Worm (Caenorhabditis elegans): Measurements from ENCODE around the gene sul-1.

Gene sul-1

DNA sequence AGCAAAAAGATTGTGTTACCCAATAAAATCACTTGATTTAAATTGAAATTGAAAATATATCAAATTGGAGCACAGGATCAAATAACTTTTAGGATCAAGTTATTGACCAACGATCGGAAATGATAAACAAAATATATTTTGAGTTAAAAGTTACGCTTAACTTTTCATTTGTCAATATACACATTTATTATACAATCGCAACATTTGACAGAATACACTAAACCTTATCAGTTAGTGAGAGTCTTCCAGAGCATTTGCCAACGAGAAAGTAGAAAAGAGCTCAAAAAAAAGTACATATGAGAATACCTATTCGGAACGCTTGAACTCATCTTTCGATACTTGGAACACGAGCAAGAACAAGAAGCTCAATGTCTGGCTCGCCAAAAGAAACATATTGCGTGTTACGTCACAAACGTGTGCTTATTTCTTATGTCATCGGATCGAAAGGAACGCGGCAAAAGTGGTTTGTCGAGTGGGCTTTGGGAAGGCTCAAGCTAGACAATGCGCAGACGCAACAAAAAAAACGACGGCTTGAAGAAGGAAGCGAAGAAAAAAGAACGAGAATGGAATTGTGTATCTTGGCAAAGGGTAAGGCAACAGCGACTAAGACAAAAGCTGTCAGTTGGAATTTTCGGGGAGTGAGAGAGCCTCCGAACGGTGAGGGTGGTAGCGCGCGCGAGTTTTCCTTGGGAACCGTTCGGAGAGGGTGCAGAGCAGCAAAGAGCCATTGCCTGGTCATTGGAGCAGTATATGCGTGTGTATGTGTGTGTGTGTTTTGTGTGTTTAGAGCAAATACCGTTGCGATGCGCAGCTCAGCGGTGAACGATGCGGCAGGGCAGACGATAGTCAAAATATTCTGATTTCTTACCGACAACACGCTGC lies 44.1 kb downstream of the sul-1 start:
- TF ChIP-seq F13H6.1 (tag; optimal IDR thresholded peaks at IDR 0.05), result peak; percentile 28
- TF ChIP-seq ceh-16 (tag; optimal IDR thresholded peaks at IDR 0.05), result no peak
- no peak for TF ChIP-seq zag-1 (tag; optimal IDR thresholded peaks at IDR 0.05)
- no peak for TF ChIP-seq mab-5 (tag; optimal IDR thresholded peaks at IDR 0.05)
- TF ChIP-seq lsy-2 (tag; optimal IDR thresholded peaks at IDR 0.05), result no peak
- TF ChIP-seq elt-3 (tag; optimal IDR thresholded peaks at IDR 0.05), result no peak

DNA sequence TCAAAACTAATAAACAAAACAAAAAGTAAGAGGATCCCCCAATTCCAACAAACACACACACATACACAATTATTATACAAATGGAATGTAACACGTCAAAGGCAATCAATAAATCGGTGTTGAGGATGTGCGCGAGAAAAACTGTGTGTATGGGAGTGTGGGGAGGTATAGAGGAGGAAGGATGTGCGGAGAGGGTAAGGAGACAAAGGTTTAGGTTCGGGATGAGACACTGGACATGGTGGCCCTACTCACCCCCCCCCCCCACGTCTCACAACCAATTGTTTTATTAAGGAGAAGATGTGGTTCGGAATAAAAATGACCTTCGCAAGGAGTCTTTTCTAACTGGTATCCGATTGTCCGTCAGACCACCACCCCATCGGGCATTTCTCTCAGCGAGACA lies 47.6 kb downstream of the sul-1 start:
- TF ChIP-seq unc-39 (tag; optimal IDR thresholded peaks at IDR 0.05), result no peak
- no peak for TF ChIP-seq dmd-4 (tag; optimal IDR thresholded peaks at IDR 0.05)
- TF ChIP-seq sma-9 (GFP tag; optimal IDR thresholded peaks at IDR 0.05), result no peak
- TF ChIP-seq sma-9 (tag; optimal IDR thresholded peaks at IDR 0.05), result no peak

DNA sequence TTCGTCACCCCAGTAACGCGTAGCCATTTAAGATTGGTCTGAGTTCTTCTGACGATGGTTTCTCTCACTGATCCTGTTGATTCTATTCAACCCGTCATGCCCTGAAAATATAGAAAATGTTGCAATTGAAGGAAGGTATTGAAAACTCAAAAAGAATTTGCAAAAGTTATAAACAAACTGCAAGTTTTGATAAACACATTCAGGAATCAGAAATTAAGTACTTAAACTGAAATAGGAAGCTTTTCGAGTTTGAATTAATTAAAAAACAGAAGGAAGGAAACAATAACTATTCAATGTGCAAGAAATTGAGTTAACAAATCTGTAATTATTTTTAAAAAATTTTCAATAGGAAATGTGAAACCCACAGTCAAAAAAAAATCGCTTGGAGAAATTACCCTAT lies 50.4 kb downstream of the sul-1 start, which contains the start of gene rgl-1:
Gene rgl-1, minus strand, starts transcription at position 101 of the 400 bp plus-strand sequence.
- TF ChIP-seq ama-1 (optimal IDR thresholded peaks at IDR 0.05) (no peak), alr-1 (tag; optimal IDR thresholded peaks at IDR 0.05) (no peak), mdl-1 (tag; optimal IDR thresholded peaks at IDR 0.05) (no peak), lsy-2 (tag; optimal IDR thresholded peaks at IDR 0.05) (no peak), nhr-10 (tag; optimal IDR thresholded peaks at IDR 0.05) (no peak), mbf-1 (tag; optimal IDR thresholded peaks at IDR 0.05) (no peak), gmeb-1 (tag; optimal IDR thresholded peaks at IDR 0.05) (no peak), blmp-1 (tag; optimal IDR thresholded peaks at IDR 0.05; ENCODE audit: insufficient read depth) (no peak), egl-27 (tag; optimal IDR thresholded peaks at IDR 0.05) (no peak), nhr-21 (tag; optimal IDR thresholded peaks at IDR 0.05) (no peak), nhr-12 (tag; optimal IDR thresholded peaks at IDR 0.05) (no peak), lin-11 (tag; optimal IDR thresholded peaks at IDR 0.05) (no peak), Y55F3AM.14 (GFP tag; optimal IDR thresholded peaks at IDR 0.05) (no peak), ztf-11 (tag; optimal IDR thresholded peaks at IDR 0.05) (no peak), lin-39 (tag; optimal IDR thresholded peaks at IDR 0.05) (no peak), nhr-129 (tag; optimal IDR thresholded peaks at IDR 0.05) (no peak), unc-39 (tag; optimal IDR thresholded peaks at IDR 0.05) (no peak), ceh-82 (tag; optimal IDR thresholded peaks at IDR 0.05) (no peak), mab-5 (tag; optimal IDR thresholded peaks at IDR 0.05) (no peak)

DNA sequence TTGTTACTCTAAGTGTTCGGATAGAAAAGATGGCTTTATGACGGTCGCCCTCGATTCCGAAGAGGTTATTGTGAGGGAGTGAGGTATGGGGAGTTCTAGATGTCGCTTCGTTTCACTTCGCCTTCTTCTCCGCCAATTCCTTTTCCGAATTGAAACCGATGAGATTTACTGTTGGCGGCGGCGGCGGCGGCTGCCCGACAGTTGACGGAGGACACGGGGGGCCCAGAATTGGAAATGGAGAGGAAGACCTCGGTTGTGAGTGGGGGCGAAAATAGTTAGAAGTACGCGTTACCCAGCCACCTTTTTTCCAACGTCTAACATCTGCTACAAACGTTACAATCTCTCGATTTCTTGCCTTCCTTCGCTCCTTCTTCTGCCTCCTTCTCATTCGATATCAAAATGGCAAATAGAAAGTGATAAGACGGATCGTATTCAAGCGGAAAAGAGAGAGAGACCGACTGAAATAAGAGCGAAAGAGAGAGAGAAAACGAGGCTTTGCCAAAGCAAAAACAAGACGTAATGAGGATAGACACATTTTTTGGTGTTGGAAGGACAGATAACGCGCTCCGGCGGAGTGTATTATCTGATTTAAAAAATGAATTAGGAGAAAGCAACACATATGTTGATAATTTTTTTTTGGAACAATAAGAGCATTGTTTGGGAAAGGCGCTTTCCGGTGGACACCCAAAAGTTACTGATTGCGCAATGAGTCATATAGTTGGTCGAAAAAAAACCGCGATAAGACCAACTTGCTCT lies 52.5 kb downstream of the sul-1 start:
- peak; percentile 6 for TF ChIP-seq blmp-1 (tag; optimal IDR thresholded peaks at IDR 0.05; ENCODE audit: insufficient read depth)
- peak; percentile 14 for TF ChIP-seq crh-2 (tag; optimal IDR thresholded peaks at IDR 0.05)
- TF ChIP-seq nhr-21 (tag; optimal IDR thresholded peaks at IDR 0.05), result no peak
